Worm (Caenorhabditis elegans) whole organism, L1 larva: Measurements from ENCODE around the gene gcy-7.

ENCODE experiments used
- aha-1 ChIP-seq: fragments of 150-350 bp; optimal IDR thresholded peaks from 2 replicates; lab custom pipeline; 2014; ENCODE audit warnings: missing biosample characterization, missing genetic modification characterization
- efl-3 ChIP-seq: fragments of 200-800 bp; sonication (Bioruptor generic); optimal IDR thresholded peaks from 2 replicates; lab custom pipeline; 2018; ENCODE audit warnings: mild to moderate bottlenecking, missing genetic modification characterization, missing compliant biosample characterization
- nhr-76 ChIP-seq: sonication (generic microtip); optimal IDR thresholded peaks from 2 replicates; lab custom pipeline; 2017; ENCODE audit warnings: missing biosample characterization, missing genetic modification characterization

ce11 chrV:8359113-8359564 is 28.0 kb upstream of the gcy-7 start, which contains the start of gene mpdu-1:
- TF ChIP-seq efl-3 (GFP tag; lab: Kevin White, UChicago) (no peak), aha-1 (tag; lab: Kevin White, UChicago) (no peak), nhr-76 (tag; lab: Kevin White, UChicago) (no peak)
